Worm (Caenorhabditis elegans) whole organism, L2 larva: ENCODE measurements around the gene fipr-8.

Experiments
- C34F6.9 ChIP-seq: fragments of 150-350 bp; optimal IDR thresholded peaks from 2 replicates; lab custom pipeline; 2014; ENCODE audit warnings: missing biosample characterization, missing genetic modification characterization
- F13H6.1 ChIP-seq: sonication (generic microtip); optimal IDR thresholded peaks from 2 replicates; lab custom pipeline; 2016; ENCODE audit warnings: missing genetic modification characterization, missing compliant biosample characterization
- Y55F3AM.14 ChIP-seq: fragments of 200-800 bp; sonication (Bioruptor generic); optimal IDR thresholded peaks from 2 replicates; lab custom pipeline; 2018; ENCODE audit warnings: mild to moderate bottlenecking, missing genetic modification characterization, missing compliant biosample characterization
- ZK546.5 ChIP-seq: sonication (generic microtip); optimal IDR thresholded peaks from 2 replicates; lab custom pipeline; 2017; ENCODE audit warnings: missing biosample characterization, missing genetic modification characterization
- alr-1 ChIP-seq: fragments of 150-350 bp; optimal IDR thresholded peaks from 2 replicates; lab custom pipeline; 2014; ENCODE audit warnings: missing biosample characterization, missing genetic modification characterization
- aly-2 ChIP-seq: fragments of 150-350 bp; optimal IDR thresholded peaks from 2 replicates; lab custom pipeline; 2014; ENCODE audit warnings: missing biosample characterization, missing genetic modification characterization
- ama-1 ChIP-seq: fragments of 150-350 bp; optimal IDR thresholded peaks from 2 replicates; lab custom pipeline; 2018; ENCODE audit warnings: inconsistent platforms
- blmp-1 ChIP-seq: sonication (generic microtip); optimal IDR thresholded peaks from 2 replicates; lab custom pipeline; 2017; ENCODE audit warnings: missing genetic modification characterization, mild to moderate bottlenecking, missing compliant biosample characterization, antibody characterized with exemption, moderate library complexity; ENCODE audit not compliant: insufficient read depth
- ceh-16 ChIP-seq: fragments of 150-350 bp; optimal IDR thresholded peaks from 2 replicates; lab custom pipeline; 2014; ENCODE audit warnings: missing biosample characterization, missing genetic modification characterization
- ceh-82 ChIP-seq: fragments of 150-350 bp; optimal IDR thresholded peaks from 2 replicates; lab custom pipeline; 2014; ENCODE audit warnings: missing biosample characterization, missing genetic modification characterization
- crh-2 ChIP-seq: sonication (generic microtip); optimal IDR thresholded peaks from 2 replicates; lab custom pipeline; 2017; ENCODE audit warnings: missing biosample characterization, missing genetic modification characterization
- dmd-4 ChIP-seq: sonication (generic microtip); optimal IDR thresholded peaks from 2 replicates; lab custom pipeline; 2017; ENCODE audit warnings: missing biosample characterization, missing genetic modification characterization
- elt-1 ChIP-seq: fragments of 150-350 bp; optimal IDR thresholded peaks from 2 replicates; lab custom pipeline; 2014; ENCODE audit warnings: missing biosample characterization, missing genetic modification characterization
- elt-3 ChIP-seq: sonication (generic microtip); optimal IDR thresholded peaks from 2 replicates; lab custom pipeline; 2017; ENCODE audit warnings: missing biosample characterization, missing genetic modification characterization
- fos-1 ChIP-seq: fragments of 150-350 bp; optimal IDR thresholded peaks from 2 replicates; lab custom pipeline; 2014; ENCODE audit warnings: missing biosample characterization, missing genetic modification characterization
- lin-11 ChIP-seq: fragments of 150-350 bp; sonication (generic microtip); optimal IDR thresholded peaks from 2 replicates; lab custom pipeline; 2014; ENCODE audit warnings: missing biosample characterization, missing genetic modification characterization, inconsistent platforms, mixed read lengths
- lin-13 ChIP-seq: fragments of 150-350 bp; optimal IDR thresholded peaks from 2 replicates; lab custom pipeline; 2014; ENCODE audit warnings: missing biosample characterization, missing genetic modification reagents, missing genetic modification characterization
- lin-39 ChIP-seq: fragments of 150-350 bp; optimal IDR thresholded peaks from 2 replicates; lab custom pipeline; 2014; ENCODE audit warnings: missing biosample characterization, missing genetic modification reagents, missing genetic modification characterization
- mab-5 ChIP-seq: fragments of 150-350 bp; optimal IDR thresholded peaks from 2 replicates; lab custom pipeline; 2014; ENCODE audit warnings: missing biosample characterization, missing genetic modification characterization
- mdl-1 ChIP-seq, 2 experiments: fragments of 150-350 bp in 1 of 2; sonication (generic microtip) in 1 of 2; optimal IDR thresholded peaks; 2 replicates each; lab custom pipeline; 2017; ENCODE audit warnings: missing biosample characterization in 2 of 2, missing genetic modification characterization in 2 of 2
- nhr-129 ChIP-seq: fragments of 150-350 bp; optimal IDR thresholded peaks from 2 replicates; lab custom pipeline; 2014; ENCODE audit warnings: missing biosample characterization, missing genetic modification characterization
- nhr-21 ChIP-seq: fragments of 150-350 bp; optimal IDR thresholded peaks from 2 replicates; lab custom pipeline; 2014; ENCODE audit warnings: missing biosample characterization, missing genetic modification characterization
- nhr-23 ChIP-seq: fragments of 150-350 bp; optimal IDR thresholded peaks from 2 replicates; lab custom pipeline; 2014; ENCODE audit warnings: missing biosample characterization, missing genetic modification reagents, missing genetic modification characterization
- nhr-237 ChIP-seq: fragments of 150-350 bp; optimal IDR thresholded peaks from 2 replicates; lab custom pipeline; 2014; ENCODE audit warnings: missing biosample characterization, missing genetic modification characterization
- nhr-6 ChIP-seq: fragments of 150-350 bp; optimal IDR thresholded peaks from 2 replicates; lab custom pipeline; 2014; ENCODE audit warnings: missing biosample characterization, missing genetic modification characterization
- nhr-77 ChIP-seq: fragments of 150-350 bp; optimal IDR thresholded peaks from 2 replicates; lab custom pipeline; 2014; ENCODE audit warnings: missing biosample characterization, missing genetic modification characterization
- peb-1 ChIP-seq: fragments of 150-350 bp; optimal IDR thresholded peaks from 2 replicates; lab custom pipeline; 2014; ENCODE audit warnings: missing biosample characterization, missing genetic modification characterization
- sem-4 ChIP-seq: fragments of 150-350 bp; optimal IDR thresholded peaks from 2 replicates; lab custom pipeline; 2014; ENCODE audit warnings: missing biosample characterization, missing genetic modification reagents, missing genetic modification characterization
- skn-1 ChIP-seq: sonication (generic microtip); optimal IDR thresholded peaks from 2 replicates; lab custom pipeline; 2017; ENCODE audit warnings: missing biosample characterization, missing genetic modification characterization
- snpc-4 ChIP-seq: fragments of 150-350 bp; optimal IDR thresholded peaks from 2 replicates; lab custom pipeline; 2014; ENCODE audit warnings: missing biosample characterization, missing genetic modification characterization
- unc-39 ChIP-seq: fragments of 150-350 bp; optimal IDR thresholded peaks from 2 replicates; lab custom pipeline; 2014; ENCODE audit warnings: missing biosample characterization, missing genetic modification characterization
- unc-55 ChIP-seq: fragments of 150-350 bp; sonication (generic microtip); optimal IDR thresholded peaks from 3 replicates; lab custom pipeline; 2014; ENCODE audit warnings: missing biosample characterization, missing genetic modification reagents, missing genetic modification characterization
- unc-62 ChIP-seq: fragments of 150-350 bp; optimal IDR thresholded peaks from 2 replicates; lab custom pipeline; 2014; ENCODE audit warnings: missing biosample characterization, missing genetic modification reagents, missing genetic modification characterization
- zag-1 ChIP-seq: fragments of 150-350 bp; optimal IDR thresholded peaks from 2 replicates; lab custom pipeline; 2014; ENCODE audit warnings: missing biosample characterization, missing genetic modification characterization
- ztf-1 ChIP-seq: fragments of 200-800 bp; sonication (Bioruptor generic); conservative IDR thresholded peaks from 2 replicates; pipeline ENCODE4 v1.3.6; 2022; ENCODE audit warnings: missing genetic modification characterization, missing compliant biosample characterization
- ztf-4 ChIP-seq: fragments of 150-350 bp; optimal IDR thresholded peaks from 2 replicates; lab custom pipeline; 2014; ENCODE audit warnings: missing biosample characterization, missing genetic modification characterization

Gene fipr-8

DNA sequence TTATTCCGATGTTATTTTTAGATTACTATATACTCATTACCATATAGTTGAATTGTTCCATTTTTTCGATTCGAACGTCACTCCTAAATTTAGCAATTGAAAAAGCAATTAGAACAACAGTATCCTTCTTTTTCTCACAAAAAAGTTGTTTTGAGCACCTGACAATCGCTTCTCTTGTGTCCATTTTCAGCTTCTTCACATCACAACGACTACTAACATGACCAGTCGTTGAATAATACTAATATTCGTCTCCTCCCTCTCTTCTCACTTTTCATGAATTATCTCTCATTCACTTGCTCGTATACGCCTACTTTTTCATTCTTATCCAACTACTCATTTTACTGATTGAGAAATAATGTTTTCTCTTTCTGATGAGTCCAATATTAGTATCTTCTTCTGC, 23.0 kb downstream of the fipr-8 start, which contains the start of gene ZK856.14:
Gene ZK856.14 (plus strand): TSS at position 301 of the 400 bp plus-strand sequence.
- TF ChIP-seq aly-2 (no peak), fos-1 (tag; lab: Kevin White, UChicago) (no peak), nhr-23 (tag; lab: Kevin White, UChicago) (no peak), nhr-77 (tag; lab: Kevin White, UChicago) (no peak), sem-4 (no peak), ZK546.5 (tag; lab: Kevin White, UChicago) (no peak), snpc-4 (no peak), lin-13 (GFP tag; lab: Kevin White, UChicago) (no peak), peb-1 (no peak), Y55F3AM.14 (no peak), F13H6.1 (tag; lab: Kevin White, UChicago) (no peak), elt-3 (tag; lab: Kevin White, UChicago) (no peak), ztf-4 (tag; lab: Kevin White, UChicago) (no peak), ceh-16 (tag; lab: Kevin White, UChicago) (no peak), crh-2 (tag; lab: Kevin White, UChicago) (no peak), unc-55 (GFP tag; lab: Kevin White, UChicago) (no peak), nhr-6 (tag; lab: Kevin White, UChicago) (no peak)
- TF ChIP-seq, all 48 proteins: peak for 0

DNA sequence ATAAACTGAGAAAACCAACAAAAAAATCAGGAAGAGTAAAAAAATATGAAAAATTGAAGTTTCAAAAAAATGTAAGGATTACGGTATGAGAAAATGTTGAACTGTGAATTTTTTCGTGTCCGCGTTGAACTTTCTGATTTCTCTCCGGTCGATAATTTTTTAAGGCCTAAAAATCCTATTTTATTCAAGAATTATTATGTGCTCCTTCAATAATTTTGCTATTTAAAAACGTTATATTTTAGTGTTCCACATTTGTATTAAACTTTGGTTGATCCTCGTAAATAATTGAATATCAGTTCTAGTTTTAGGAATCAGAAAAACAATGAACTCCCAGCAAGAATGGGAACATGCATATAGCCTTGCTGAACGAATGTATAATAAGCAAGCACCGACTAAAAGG, 27.1 kb downstream of the fipr-8 start, which contains the start of gene hpo-40:
Gene hpo-40 (plus strand): TSS at position 301 of the 400 bp plus-strand sequence.
- no peak for TF ChIP-seq dmd-4 (tag; lab: Kevin White, UChicago)
- no peak for TF ChIP-seq nhr-6 (tag; lab: Kevin White, UChicago)
- no peak for TF ChIP-seq skn-1 (tag; lab: Kevin White, UChicago)
- TF ChIP-seq Y55F3AM.14, result no peak
- no peak for TF ChIP-seq ZK546.5 (tag; lab: Kevin White, UChicago)
- TF ChIP-seq mab-5 (tag; lab: Kevin White, UChicago), result no peak
- TF ChIP-seq aly-2, result no peak
- TF ChIP-seq elt-1 (tag; lab: Kevin White, UChicago), result no peak

DNA sequence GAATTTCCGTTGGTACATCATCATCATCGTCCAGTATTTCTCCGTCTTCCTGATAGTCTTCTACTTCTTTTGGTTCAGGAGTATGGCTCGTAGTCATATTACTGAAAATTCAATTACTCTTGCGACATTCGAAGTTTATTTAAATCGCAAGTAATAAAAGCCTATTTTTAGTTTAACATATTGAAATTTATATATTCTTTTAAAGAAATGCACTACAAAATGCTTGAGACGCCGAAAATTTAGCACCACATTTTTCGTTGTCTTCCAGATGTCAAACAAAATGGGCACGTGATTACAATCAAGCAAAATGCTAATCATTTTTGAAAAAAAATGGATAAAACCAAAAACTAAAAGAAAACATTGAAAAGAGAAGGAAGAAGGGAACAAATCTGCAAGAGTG, 27.7 kb downstream of the fipr-8 start, which contains the start of gene zhit-3:
Gene zhit-3 (minus strand): TSS at position 101 of the 400 bp plus-strand sequence.
- TF ChIP-seq unc-39 (tag; lab: Kevin White, UChicago) (no peak), nhr-77 (tag; lab: Kevin White, UChicago) (no peak), nhr-21 (no peak), unc-62 (GFP tag; lab: Kevin White, UChicago) (no peak), unc-55 (GFP tag; lab: Kevin White, UChicago) (no peak), alr-1 (tag; lab: Kevin White, UChicago) (no peak), nhr-129 (no peak), nhr-237 (tag; lab: Kevin White, UChicago) (no peak), ztf-1 (GFP tag; lab: Robert Waterston, UW) (no peak), nhr-6 (tag; lab: Kevin White, UChicago) (no peak), lin-11 (no peak), ceh-16 (tag; lab: Kevin White, UChicago) (no peak)

DNA sequence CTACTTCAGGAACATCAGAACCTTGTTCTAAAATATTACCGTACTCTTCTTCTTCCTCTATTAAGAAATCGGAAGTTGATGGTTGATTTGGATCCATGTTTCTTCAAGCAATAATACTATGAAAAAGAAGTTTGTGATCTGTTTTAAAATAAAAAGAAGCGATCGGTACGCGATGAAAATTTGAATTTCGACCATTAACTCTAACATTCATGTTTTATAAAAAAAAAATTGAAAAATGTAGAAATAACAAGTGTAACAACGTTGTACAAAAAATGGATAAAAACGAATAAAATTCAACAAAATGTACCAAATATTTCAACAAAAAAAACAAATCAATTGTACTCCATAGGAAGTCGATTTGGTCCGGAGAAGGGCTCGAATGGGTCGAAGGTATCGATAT, 29.5 kb downstream of the fipr-8 start, which contains the start of gene tftc-3:
Gene tftc-3 (minus strand): TSS at position 101 of the 400 bp plus-strand sequence.
- TF ChIP-seq Y55F3AM.14, result no peak
- no peak for TF ChIP-seq unc-62 (GFP tag; lab: Kevin White, UChicago)
- TF ChIP-seq crh-2 (tag; lab: Kevin White, UChicago), result no peak
- TF ChIP-seq C34F6.9 (tag; lab: Kevin White, UChicago), result no peak
- no peak for TF ChIP-seq blmp-1 (tag; lab: Kevin White, UChicago)
- no peak for TF ChIP-seq lin-13 (GFP tag; lab: Kevin White, UChicago)
- no peak for TF ChIP-seq nhr-129
- TF ChIP-seq ama-1 (lab: Kevin White, UChicago), result no peak
- no peak for TF ChIP-seq nhr-6 (tag; lab: Kevin White, UChicago)
- TF ChIP-seq nhr-77 (tag; lab: Kevin White, UChicago), result no peak
- TF ChIP-seq mdl-1 (tag; optimal IDR thresholded peaks at IDR 0.05; lab: Kevin White, UChicago), result no peak
- TF ChIP-seq elt-3 (tag; lab: Kevin White, UChicago), result no peak
- TF ChIP-seq zag-1 (tag; lab: Kevin White, UChicago), result no peak
- no peak for TF ChIP-seq lin-39
- TF ChIP-seq ceh-82 (tag; lab: Kevin White, UChicago), result no peak
